Fruit fly (Drosophila melanogaster): ENCODE results near the gene CG8478.

Gene CG8478

dm6 chr3R:9762955-9763931, at the start of gene CG8478, which contains the start of gene Snap24 (continued):
- TF ChIP-seq CG4820 (GFP tag; optimal IDR thresholded peaks at IDR 0.05) (no peak), CG3726 (GFP tag; IDR thresholded peaks at IDR 0.05) (no peak), Fer2 (tag; optimal IDR thresholded peaks at IDR 0.05) (no peak), HLH3B (GFP tag; IDR thresholded peaks at IDR 0.05) (no peak), slou (GFP tag; optimal IDR thresholded peaks at IDR 0.05) (no peak), HmgZ (tag; optimal IDR thresholded peaks at IDR 0.05) (no peak), hth (optimal IDR thresholded peaks at IDR 0.05) (no peak), cg (GFP tag; optimal IDR thresholded peaks at IDR 0.05) (no peak), CG9797 (GFP tag; optimal IDR thresholded peaks at IDR 0.05) (peak; percentile 2), CG6765 (GFP tag; optimal IDR thresholded peaks at IDR 0.05) (no peak), lola (GFP tag; optimal IDR thresholded peaks at IDR 0.05) (no peak), CG17186 (GFP tag; optimal IDR thresholded peaks at IDR 0.05) (no peak), CG14441 (GFP tag; IDR thresholded peaks at IDR 0.05) (no peak), ssp (GFP tag; IDR thresholded peaks at IDR 0.05) (peak; percentile 92), CG10366 (GFP tag; IDR thresholded peaks at IDR 0.05) (no peak), org-1 (GFP tag; optimal IDR thresholded peaks at IDR 0.05) (no peak), Sox102F (GFP tag; optimal IDR thresholded peaks at IDR 0.05) (no peak), dmrt11E (tag; optimal IDR thresholded peaks at IDR 0.05) (no peak), gcm2 (GFP tag; optimal IDR thresholded peaks at IDR 0.05) (no peak), jigr1 (GFP tag; IDR thresholded peaks at IDR 0.05) (no peak), Sry-β (GFP tag; optimal IDR thresholded peaks at IDR 0.05) (no peak), D19A (tag; optimal IDR thresholded peaks at IDR 0.05) (peak; percentile 9), gem (tag; optimal IDR thresholded peaks at IDR 0.05) (no peak), sim (GFP tag; IDR thresholded peaks at IDR 0.05) (no peak), CG3281 (GFP tag; optimal IDR thresholded peaks at IDR 0.05) (no peak), Asciz (GFP tag; optimal IDR thresholded peaks at IDR 0.05) (no peak), Xrp1 (GFP tag; IDR thresholded peaks at IDR 0.05) (no peak), CG34376 (GFP tag; optimal IDR thresholded peaks at IDR 0.05) (no peak), ro (GFP tag; IDR thresholded peaks at IDR 0.05) (no peak), ken (GFP tag; IDR thresholded peaks at IDR 0.05) (no peak), dmrt99B (tag; optimal IDR thresholded peaks at IDR 0.05) (no peak), CG18764 (GFP tag; optimal IDR thresholded peaks at IDR 0.05) (no peak), MTF-1 (GFP tag; optimal IDR thresholded peaks at IDR 0.05; ENCODE audit: borderline replicate concordance) (no peak), Atf6 (GFP tag; IDR thresholded peaks at IDR 0.05) (no peak), Side (GFP tag; optimal IDR thresholded peaks at IDR 0.05) (no peak), gcm (GFP tag; optimal IDR thresholded peaks at IDR 0.05) (no peak), CG18476 (GFP tag; optimal IDR thresholded peaks at IDR 0.05) (no peak), CG2712 (tag; optimal IDR thresholded peaks at IDR 0.05) (peak; percentile 6), chinmo (GFP tag; IDR thresholded peaks at IDR 0.05; ENCODE audit: partially characterized antibody) (peak; percentile 74; the same call in 2 of the 4 replicates), CG13287 (GFP tag; IDR thresholded peaks at IDR 0.05; ENCODE audit: partially characterized antibody) (peak; percentile 82), Hr78 (GFP tag; optimal IDR thresholded peaks at IDR 0.05) (no peak), grau (tag; optimal IDR thresholded peaks at IDR 0.05) (peak; percentile 0), schlank (tag; optimal IDR thresholded peaks at IDR 0.05) (no peak)

Measured in whole organism, embryonic.